Worm (Caenorhabditis elegans) whole organism, L2 larva: ENCODE data around the gene srh-72.

ENCODE experiments used
- aly-2 ChIP-seq: fragments of 150-350 bp; optimal IDR thresholded peaks from 2 replicates; lab custom pipeline; 2014; ENCODE audit warnings: missing biosample characterization, missing genetic modification characterization
- blmp-1 ChIP-seq: sonication (generic microtip); optimal IDR thresholded peaks from 2 replicates; lab custom pipeline; 2017; ENCODE audit warnings: missing genetic modification characterization, mild to moderate bottlenecking, missing compliant biosample characterization, antibody characterized with exemption, moderate library complexity; ENCODE audit not compliant: insufficient read depth
- egl-27 ChIP-seq: sonication (generic microtip); optimal IDR thresholded peaks from 3 replicates; lab custom pipeline; 2017; ENCODE audit warnings: missing biosample characterization, missing genetic modification reagents, missing genetic modification characterization
- elt-3 ChIP-seq: sonication (generic microtip); optimal IDR thresholded peaks from 2 replicates; lab custom pipeline; 2017; ENCODE audit warnings: missing biosample characterization, missing genetic modification characterization
- fos-1 ChIP-seq: fragments of 150-350 bp; optimal IDR thresholded peaks from 2 replicates; lab custom pipeline; 2014; ENCODE audit warnings: missing biosample characterization, missing genetic modification characterization
- lin-11 ChIP-seq: fragments of 150-350 bp; sonication (generic microtip); optimal IDR thresholded peaks from 2 replicates; lab custom pipeline; 2014; ENCODE audit warnings: missing biosample characterization, missing genetic modification characterization, inconsistent platforms, mixed read lengths
- lin-39 ChIP-seq: fragments of 150-350 bp; optimal IDR thresholded peaks from 2 replicates; lab custom pipeline; 2014; ENCODE audit warnings: missing biosample characterization, missing genetic modification reagents, missing genetic modification characterization
- mab-5 ChIP-seq: fragments of 150-350 bp; optimal IDR thresholded peaks from 2 replicates; lab custom pipeline; 2014; ENCODE audit warnings: missing biosample characterization, missing genetic modification characterization
- mdl-1 ChIP-seq, 2 experiments: fragments of 150-350 bp in 1 of 2; sonication (generic microtip) in 1 of 2; optimal IDR thresholded peaks; 2 replicates each; lab custom pipeline; 2017; ENCODE audit warnings: missing biosample characterization in 2 of 2, missing genetic modification characterization in 2 of 2
- nhr-10 ChIP-seq: sonication (generic microtip); optimal IDR thresholded peaks from 2 replicates; lab custom pipeline; 2017; ENCODE audit warnings: missing biosample characterization, missing genetic modification characterization
- nhr-77 ChIP-seq: fragments of 150-350 bp; optimal IDR thresholded peaks from 2 replicates; lab custom pipeline; 2014; ENCODE audit warnings: missing biosample characterization, missing genetic modification characterization
- unc-62 ChIP-seq: fragments of 150-350 bp; optimal IDR thresholded peaks from 2 replicates; lab custom pipeline; 2014; ENCODE audit warnings: missing biosample characterization, missing genetic modification reagents, missing genetic modification characterization
- ztf-1 ChIP-seq: fragments of 200-800 bp; sonication (Bioruptor generic); conservative IDR thresholded peaks from 2 replicates; pipeline ENCODE4 v1.3.6; 2022; ENCODE audit warnings: missing genetic modification characterization, missing compliant biosample characterization

- TF ChIP-seq unc-62 = no peak
- TF ChIP-seq egl-27 = no peak
- TF ChIP-seq nhr-77 (tag; lab: Kevin White, UChicago) = no peak
- no peak for TF ChIP-seq mdl-1 (tag; optimal IDR thresholded peaks at IDR 0.05; lab: Kevin White, UChicago)
- no peak for TF ChIP-seq lin-11 (tag; lab: Kevin White, UChicago)
- TF ChIP-seq aly-2 = no peak
- TF ChIP-seq lin-39 = no peak
- no peak for TF ChIP-seq ztf-1
- no peak for TF ChIP-seq elt-3 (tag; lab: Kevin White, UChicago)
- no peak for TF ChIP-seq fos-1
- TF ChIP-seq nhr-10 (tag; lab: Kevin White, UChicago) = no peak
- TF ChIP-seq mab-5 = no peak
- no peak for TF ChIP-seq blmp-1 (tag; lab: Kevin White, UChicago)
These were observed 30.6 kb upstream of the srh-72 start for ce11 chrII:1670985-1671384.
